Worm (Caenorhabditis elegans) whole organism, L4/young adult: ENCODE data around the gene drap-1.

Experiments used
- W03F9.2 ChIP-seq: fragments of 150-350 bp; optimal IDR thresholded peaks from 2 replicates; lab custom pipeline; 2014; ENCODE audit warnings: missing biosample characterization, missing genetic modification characterization
- dao-5 ChIP-seq: sonication (generic microtip); optimal IDR thresholded peaks from 2 replicates; lab custom pipeline; 2016; ENCODE audit warnings: missing genotype, missing genetic modification characterization, moderate library complexity, missing compliant biosample characterization
- him-1 ChIP-seq: sonication (generic microtip); optimal IDR thresholded peaks from 2 replicates; lab custom pipeline; 2016; ENCODE audit warnings: missing genotype, missing genetic modification reagents, missing genetic modification characterization, missing compliant biosample characterization

The drap-1 gene

ce11 chrV:9733920-9734454, 4.1 kb downstream of the drap-1 start, which contains the start of gene cal-7:
Gene cal-7 (plus strand): TSS chrV:9734103.
- TF ChIP-seq dao-5 (tag; lab: Kevin White, UChicago): no peak
- TF ChIP-seq W03F9.2 (tag; lab: Kevin White, UChicago): no peak
- no peak for TF ChIP-seq him-1 (tag; lab: Kevin White, UChicago)

ce11 chrV:9737287-9737686, 7.4 kb downstream of the drap-1 start, which contains the start of gene aqp-4:
Gene aqp-4 (plus strand): TSS chrV:9737556.
- TF ChIP-seq dao-5 (tag; lab: Kevin White, UChicago) (no peak), him-1 (tag; lab: Kevin White, UChicago) (no peak), W03F9.2 (tag; lab: Kevin White, UChicago) (no peak)

- no peak for TF ChIP-seq dao-5 (tag; lab: Kevin White, UChicago)
- TF ChIP-seq him-1 (tag; lab: Kevin White, UChicago): no peak
- no peak for TF ChIP-seq W03F9.2 (tag; lab: Kevin White, UChicago)
Observed at ce11 chrV:9738077-9738705, 8.3 kb downstream of the drap-1 start.

ce11 chrV:9739402-9739801, 9.5 kb downstream of the drap-1 start, which contains the start of gene marc-1:
Gene marc-1 (plus strand): TSS chrV:9739702.
- no peak for TF ChIP-seq him-1 (tag; lab: Kevin White, UChicago)
- TF ChIP-seq W03F9.2 (tag; lab: Kevin White, UChicago): no peak
- TF ChIP-seq dao-5 (tag; lab: Kevin White, UChicago): no peak

- TF ChIP-seq W03F9.2 (tag; lab: Kevin White, UChicago) (no peak), him-1 (tag; lab: Kevin White, UChicago) (no peak), dao-5 (tag; lab: Kevin White, UChicago) (no peak)
Observed at ce11 chrV:9740858-9741257, 11.0 kb downstream of the drap-1 start, which contains the start of gene sta-2. Gene sta-2 (plus strand): TSS chrV:9741206.

ce11 chrV:9744934-9745333, 15.0 kb downstream of the drap-1 start, which contains the start of gene F58E6.13:
Gene F58E6.13 (plus strand): TSS chrV:9745234.
- TF ChIP-seq dao-5 (tag; lab: Kevin White, UChicago) (no peak), W03F9.2 (tag; lab: Kevin White, UChicago) (no peak), him-1 (tag; lab: Kevin White, UChicago) (no peak)

- no peak for TF ChIP-seq him-1 (tag; lab: Kevin White, UChicago)
- TF ChIP-seq dao-5 (tag; lab: Kevin White, UChicago): no peak
- no peak for TF ChIP-seq W03F9.2 (tag; lab: Kevin White, UChicago)
Observed at ce11 chrV:9750308-9750707, 20.4 kb downstream of the drap-1 start, which contains the start of gene F58E6.4. Gene F58E6.4 (minus strand): TSS chrV:9750408.

- TF ChIP-seq dao-5 (tag; lab: Kevin White, UChicago) (no peak), W03F9.2 (tag; lab: Kevin White, UChicago) (no peak), him-1 (tag; lab: Kevin White, UChicago) (no peak)
Observed at ce11 chrV:9752918-9753317, 23.0 kb downstream of the drap-1 start, which contains the start of gene F58E6.6. Gene F58E6.6 (minus strand): TSS chrV:9753018.

- TF ChIP-seq W03F9.2 (tag; lab: Kevin White, UChicago): no peak
- TF ChIP-seq him-1 (tag; lab: Kevin White, UChicago): no peak
- no peak for TF ChIP-seq dao-5 (tag; lab: Kevin White, UChicago)
Observed at ce11 chrV:9753554-9753953, 23.6 kb downstream of the drap-1 start.

ce11 chrV:9754459-9754858, 24.6 kb downstream of the drap-1 start, which contains the start of gene F58E6.5:
Gene F58E6.5 (minus strand): TSS chrV:9754559.
- TF ChIP-seq dao-5 (tag; lab: Kevin White, UChicago) (no peak), him-1 (tag; lab: Kevin White, UChicago) (no peak), W03F9.2 (tag; lab: Kevin White, UChicago) (no peak)

ce11 chrV:9755725-9756124, 25.8 kb downstream of the drap-1 start, which contains the start of gene F58E6.8:
Gene F58E6.8 (minus strand): TSS chrV:9755825.
- TF ChIP-seq him-1 (tag; lab: Kevin White, UChicago) (no peak), W03F9.2 (tag; lab: Kevin White, UChicago) (no peak), dao-5 (tag; lab: Kevin White, UChicago) (no peak)

ce11 chrV:9756242-9756641, 26.3 kb downstream of the drap-1 start, which contains the start of gene hrg-3:
Gene hrg-3 (plus strand): TSS chrV:9756468.
- TF ChIP-seq W03F9.2 (tag; lab: Kevin White, UChicago) (no peak), dao-5 (tag; lab: Kevin White, UChicago) (no peak), him-1 (tag; lab: Kevin White, UChicago) (no peak)

ce11 chrV:9757884-9758283, 28.0 kb downstream of the drap-1 start, which contains the start of gene F58E6.11:
Gene F58E6.11 (minus strand): TSS chrV:9757984.
- no peak for TF ChIP-seq him-1 (tag; lab: Kevin White, UChicago)
- no peak for TF ChIP-seq dao-5 (tag; lab: Kevin White, UChicago)
- no peak for TF ChIP-seq W03F9.2 (tag; lab: Kevin White, UChicago)
